Worm (Caenorhabditis elegans) whole organism, L3 larva: ENCODE measurements around the gene cln-3.1.

Experiments used
- ZK546.5 ChIP-seq: sonication (generic microtip); optimal IDR thresholded peaks from 2 replicates; lab custom pipeline; 2017; ENCODE audit warnings: missing biosample characterization, missing genetic modification characterization
- aly-2 ChIP-seq: fragments of 150-350 bp; optimal IDR thresholded peaks from 2 replicates; lab custom pipeline; 2014; ENCODE audit warnings: missing biosample characterization, missing genetic modification characterization
- ama-1 ChIP-seq: fragments of 150-350 bp; optimal IDR thresholded peaks from 2 replicates; lab custom pipeline; 2018
- elt-1 ChIP-seq: fragments of 150-350 bp; optimal IDR thresholded peaks from 2 replicates; lab custom pipeline; 2014; ENCODE audit warnings: missing biosample characterization, missing genetic modification characterization
- elt-3 ChIP-seq, 3 experiments: fragments of 150-350 bp in 1 of 3; sonication (generic microtip) in 2 of 3; optimal IDR thresholded peaks; 2 replicates in 2 of 3; 4 replicates in 1 of 3; lab custom pipeline; 2014 to 2017; ENCODE audit warnings: missing biosample characterization in 3 of 3, missing genetic modification characterization in 3 of 3
- fos-1 ChIP-seq: fragments of 150-350 bp; optimal IDR thresholded peaks from 2 replicates; lab custom pipeline; 2014; ENCODE audit warnings: missing biosample characterization, missing genetic modification characterization
- lin-15B ChIP-seq: fragments of 150-350 bp; optimal IDR thresholded peaks from 2 replicates; lab custom pipeline; 2014; ENCODE audit warnings: missing biosample characterization, missing genetic modification characterization
- nfya-1 ChIP-seq: sonication (generic microtip); optimal IDR thresholded peaks from 2 replicates; lab custom pipeline; 2017; ENCODE audit warnings: missing genetic modification characterization, mild to moderate bottlenecking, missing compliant biosample characterization, antibody characterized with exemption, moderate library complexity; ENCODE audit not compliant: insufficient read depth
- nhr-237 ChIP-seq: fragments of 150-350 bp; optimal IDR thresholded peaks from 2 replicates; lab custom pipeline; 2014; ENCODE audit warnings: missing biosample characterization, missing genetic modification characterization
- nhr-77 ChIP-seq: fragments of 150-350 bp; optimal IDR thresholded peaks from 2 replicates; lab custom pipeline; 2014; ENCODE audit warnings: missing biosample characterization, missing genetic modification characterization
- pha-4 ChIP-seq: fragments of 150-350 bp; optimal IDR thresholded peaks from 2 replicates; lab custom pipeline; 2014; ENCODE audit warnings: missing biosample characterization, missing genetic modification reagents, missing genetic modification characterization
- unc-39 ChIP-seq: sonication (generic microtip); optimal IDR thresholded peaks from 4 replicates; lab custom pipeline; 2017; ENCODE audit warnings: missing biosample characterization, missing genetic modification characterization

DNA sequence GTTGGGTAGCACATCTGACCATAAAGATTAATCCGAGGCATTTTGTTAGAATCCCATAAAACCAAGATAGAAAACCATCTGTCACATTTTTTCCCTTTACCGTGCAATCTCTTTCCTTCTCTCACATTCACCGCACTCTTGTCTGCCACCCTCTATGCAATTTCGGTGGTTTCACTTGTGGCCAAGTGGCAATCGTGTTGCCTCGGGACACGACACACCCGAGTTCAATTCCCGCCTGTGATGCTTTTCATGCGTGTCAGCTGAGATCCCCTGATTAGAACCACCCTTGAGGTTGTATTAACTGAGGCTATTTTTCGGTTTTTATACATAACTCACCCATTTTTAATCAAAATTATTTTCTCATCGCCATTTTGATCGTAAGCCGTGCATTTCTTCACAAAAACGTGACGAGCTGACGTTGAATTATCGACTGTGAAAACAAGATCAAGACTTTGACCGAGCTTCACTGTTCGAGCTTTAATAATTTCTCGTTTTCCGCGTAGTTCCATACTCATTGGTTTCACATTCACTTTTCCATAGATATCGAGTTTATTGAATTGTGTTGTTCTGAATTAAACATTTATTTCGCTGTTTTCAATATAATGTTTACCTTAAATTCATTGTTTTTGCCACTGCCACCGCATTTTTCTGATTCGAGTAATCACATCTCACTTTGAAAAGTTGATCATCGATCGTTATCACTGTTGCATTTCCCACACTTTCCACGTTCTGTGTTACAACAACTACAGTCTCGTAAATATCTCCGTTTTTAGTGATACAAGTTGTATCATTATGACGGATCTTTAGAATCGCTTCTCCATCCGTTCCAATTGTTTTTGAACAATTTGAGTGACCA lies 48.8 kb upstream of the cln-3.1 start:
- TF ChIP-seq ama-1 (lab: Kevin White, UChicago) (no peak), elt-1 (peak; percentile 41), pha-4 (tag; lab: Kevin White, UChicago) (peak; percentile 88), lin-15B (tag; lab: Kevin White, UChicago) (peak; percentile 24), unc-39 (no peak), aly-2 (tag; lab: Kevin White, UChicago) (no peak), ZK546.5 (tag; lab: Kevin White, UChicago) (no peak), nhr-237 (tag; lab: Kevin White, UChicago) (no peak), nhr-77 (tag; lab: Kevin White, UChicago) (no peak), fos-1 (peak; percentile 74), elt-3 (tag; optimal IDR thresholded peaks at IDR 0.05; lab: Kevin White, UChicago) (peak in 1 of 3 experiments; percentile 64), nfya-1 (peak; percentile 53)
